Worm (Caenorhabditis elegans) whole organism, early embryonic: ENCODE measurements around the gene dis-3.

Experiments used
- F13C5.2 ChIP-seq: sonication (generic microtip); optimal IDR thresholded peaks from 2 replicates; lab custom pipeline; 2017; ENCODE audit warnings: mild to moderate bottlenecking, missing genetic modification characterization, inconsistent platforms, missing compliant biosample characterization
- aly-1 ChIP-seq: sonication (generic microtip); optimal IDR thresholded peaks from 2 replicates; lab custom pipeline; 2016; ENCODE audit warnings: missing genetic modification characterization, missing compliant biosample characterization
- ama-1 ChIP-seq: fragments of 150-350 bp; optimal IDR thresholded peaks from 2 replicates; lab custom pipeline; 2014
- ceh-36 ChIP-seq: sonication (generic microtip); optimal IDR thresholded peaks from 2 replicates; lab custom pipeline; 2016; ENCODE audit warnings: missing genetic modification characterization, inconsistent platforms, missing compliant biosample characterization
- flt-1 ChIP-seq: fragments of 200-800 bp; sonication (Bioruptor generic); IDR thresholded peaks from 2 replicates; pipeline ENCODE4 v1.3.6; 2022; ENCODE audit warnings: missing genetic modification characterization, missing compliant biosample characterization
- hmg-4 ChIP-seq: fragments of 200-800 bp; sonication (Bioruptor generic); optimal IDR thresholded peaks from 2 replicates; lab custom pipeline; 2018; ENCODE audit warnings: mild to moderate bottlenecking, missing genetic modification characterization, missing compliant biosample characterization
- tbx-11 ChIP-seq: fragments of 200-800 bp; sonication (Bioruptor generic); IDR thresholded peaks from 2 replicates; pipeline ENCODE4 v1.3.6; 2022; ENCODE audit warnings: missing genetic modification characterization, missing compliant biosample characterization
- tbx-37 ChIP-seq: fragments of 200-800 bp; sonication (Bioruptor generic); conservative IDR thresholded peaks from 2 replicates; pipeline ENCODE4 v1.3.6; 2022; ENCODE audit warnings: missing genetic modification reagents, missing genetic modification characterization, missing compliant biosample characterization

DNA sequence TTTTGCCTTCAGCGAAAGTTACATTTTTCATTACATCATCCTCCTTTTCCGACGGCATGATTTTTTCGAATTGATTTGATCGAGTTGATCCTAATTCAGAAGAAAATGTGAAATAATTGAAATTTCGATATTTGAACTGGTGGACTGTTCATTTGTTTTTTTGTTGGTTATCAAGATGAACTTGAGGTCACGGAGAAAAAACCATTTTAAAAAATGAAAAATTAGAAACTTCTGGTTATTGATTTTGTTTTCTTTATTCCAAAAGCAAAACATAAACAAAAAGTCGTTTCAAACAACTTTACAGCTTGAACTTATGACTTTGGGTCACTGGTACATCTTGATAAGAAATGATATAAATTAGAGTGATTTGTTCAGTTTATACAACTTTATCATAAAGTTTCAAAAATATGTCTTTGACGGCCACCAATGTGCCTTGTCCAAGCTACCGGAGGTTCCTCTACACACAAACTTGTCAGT is 21.9 kb upstream of the dis-3 start, which contains the start of the genes ttbk-4 and W01B6.4:
- TF ChIP-seq ceh-36 (tag; lab: Kevin White, UChicago) = no peak
- no peak for TF ChIP-seq aly-1 (tag; lab: Kevin White, UChicago)
- no peak for TF ChIP-seq F13C5.2
- TF ChIP-seq tbx-37 (GFP tag; lab: Robert Waterston, UW) = no peak
- no peak for TF ChIP-seq ama-1 (lab: Kevin White, UChicago)
- TF ChIP-seq hmg-4 (GFP tag; lab: Kevin White, UChicago) = no peak
- TF ChIP-seq flt-1 = no peak
- TF ChIP-seq tbx-11 (GFP tag; lab: Robert Waterston, UW) = no peak
